Fruit fly (Drosophila melanogaster) whole organism, embryonic: ENCODE measurements around the gene Cbl.

Experiments
- Ada2b ChIP-seq: fragments of 200-800 bp; sonication (Bioruptor generic); IDR thresholded peaks from 2 replicates; pipeline ENCODE4 v1.3.6; 2022; ENCODE audit warnings: missing biosample characterization, missing genetic modification characterization
- Asciz ChIP-seq: fragments of 200-800 bp; sonication (Bioruptor generic); optimal IDR thresholded peaks from 2 replicates; lab custom pipeline; 2017; ENCODE audit warnings: missing biosample characterization, mild to moderate bottlenecking, missing genetic modification characterization, missing genetic modification reagents
- CG10267 ChIP-seq: fragments of 200-800 bp; sonication (Bioruptor generic); optimal IDR thresholded peaks from 2 replicates; lab custom pipeline; 2018; ENCODE audit warnings: missing biosample characterization, mild to moderate bottlenecking, missing genetic modification characterization, moderate library complexity
- CG10431 ChIP-seq: fragments of 200-800 bp; sonication (Bioruptor generic); optimal IDR thresholded peaks from 3 replicates; lab custom pipeline; 2018; ENCODE audit warnings: missing biosample characterization, mild to moderate bottlenecking, missing genetic modification characterization
- CG12659 ChIP-seq: fragments of 200-800 bp; sonication (Bioruptor generic); optimal IDR thresholded peaks from 3 replicates; lab custom pipeline; 2017; ENCODE audit warnings: mild to moderate bottlenecking, missing biosample characterization, missing genetic modification reagents, missing genetic modification characterization
- CG15269 ChIP-seq: fragments of 200-800 bp; sonication (Bioruptor generic); optimal IDR thresholded peaks from 2 replicates; lab custom pipeline; 2018; ENCODE audit warnings: missing biosample characterization, mild to moderate bottlenecking, missing genetic modification characterization, moderate library complexity
- CG15601 ChIP-seq: fragments of 200-800 bp; sonication (Bioruptor generic); optimal IDR thresholded peaks from 3 replicates; lab custom pipeline; 2019; ENCODE audit warnings: missing biosample characterization, mild to moderate bottlenecking, missing genetic modification characterization, moderate library complexity
- CG17328 ChIP-seq: fragments of 200-800 bp; sonication (Bioruptor generic); IDR thresholded peaks from 2 replicates; pipeline ENCODE4 v1.3.6; 2022; ENCODE audit warnings: missing biosample characterization, missing genetic modification characterization
- CG17361 ChIP-seq: fragments of 200-800 bp; sonication (Bioruptor generic); IDR thresholded peaks from 3 replicates; pipeline ENCODE4 v1.3.6; 2022; ENCODE audit warnings: missing biosample characterization, missing genetic modification characterization
- CG2199 ChIP-seq: fragments of 200-800 bp; sonication (Bioruptor generic); IDR thresholded peaks from 3 replicates; pipeline ENCODE4 v1.3.6; 2022; ENCODE audit warnings: missing biosample characterization, missing genetic modification characterization
- CG2712 ChIP-seq: fragments of 200-800 bp; optimal IDR thresholded peaks from 3 replicates; lab custom pipeline; 2019; ENCODE audit warnings: missing biosample characterization, mild to moderate bottlenecking, missing genetic modification characterization, moderate library complexity
- CG34422 ChIP-seq: fragments of 200-800 bp; sonication (Bioruptor generic); IDR thresholded peaks from 3 replicates; pipeline ENCODE4 v1.3.6; 2022; ENCODE audit warnings: missing biosample characterization, missing genetic modification characterization
- CG3995 ChIP-seq: fragments of 200-800 bp; sonication (Bioruptor generic); optimal IDR thresholded peaks from 3 replicates; lab custom pipeline; 2016; ENCODE audit warnings: missing biosample characterization, missing genetic modification characterization
- CG4820 ChIP-seq: fragments of 200-800 bp; sonication (Bioruptor generic); optimal IDR thresholded peaks from 3 replicates; lab custom pipeline; 2016; ENCODE audit warnings: missing biosample characterization, missing genetic modification characterization
- CG6689 ChIP-seq: fragments of 200-800 bp; sonication (Bioruptor generic); IDR thresholded peaks from 2 replicates; pipeline ENCODE4 v1.3.6; 2022; ENCODE audit warnings: missing biosample characterization, missing genetic modification characterization
- CG7271 ChIP-seq: fragments of 200-800 bp; sonication (Bioruptor generic); optimal IDR thresholded peaks from 2 replicates; lab custom pipeline; 2018; ENCODE audit warnings: missing biosample characterization, mild to moderate bottlenecking, missing genetic modification characterization, moderate library complexity
- CG7839 ChIP-seq: fragments of 200-800 bp; sonication (Bioruptor generic); optimal IDR thresholded peaks from 3 replicates; lab custom pipeline; 2018; ENCODE audit warnings: missing biosample characterization, mild to moderate bottlenecking, missing genetic modification characterization, moderate library complexity
- CG7987 ChIP-seq: fragments of 200-800 bp; sonication (Bioruptor generic); optimal IDR thresholded peaks from 2 replicates; lab custom pipeline; 2018; ENCODE audit warnings: missing biosample characterization, mild to moderate bottlenecking, missing genetic modification characterization, moderate library complexity
- CoRest ChIP-seq: fragments of 200-800 bp; sonication (Bioruptor generic); optimal IDR thresholded peaks from 3 replicates; lab custom pipeline; 2018; ENCODE audit warnings: missing biosample characterization, mild to moderate bottlenecking, missing genetic modification characterization, moderate library complexity
- Dek ChIP-seq: fragments of 200-800 bp; sonication (Bioruptor generic); optimal IDR thresholded peaks from 3 replicates; lab custom pipeline; 2019; ENCODE audit warnings: missing biosample characterization, mild to moderate bottlenecking, missing genetic modification characterization, moderate library complexity
- Drgx ChIP-seq: fragments of 200-800 bp; sonication (Bioruptor generic); IDR thresholded peaks from 2 replicates; pipeline ENCODE4 v1.3.6; 2022; ENCODE audit warnings: missing biosample characterization, missing genetic modification characterization
- Hmr ChIP-seq: fragments of 200-800 bp; sonication (Bioruptor generic); optimal IDR thresholded peaks from 3 replicates; lab custom pipeline; 2017; ENCODE audit warnings: mild to moderate bottlenecking, missing biosample characterization, missing genetic modification reagents, missing genetic modification characterization
- NC2β ChIP-seq: fragments of 200-800 bp; sonication (Bioruptor generic); optimal IDR thresholded peaks from 2 replicates; lab custom pipeline; 2016; ENCODE audit warnings: missing biosample characterization, missing genetic modification characterization
- Oaz ChIP-seq: fragments of 200-800 bp; sonication (Bioruptor generic); IDR thresholded peaks from 2 replicates; pipeline ENCODE4 v1.3.6; 2022; ENCODE audit warnings: missing biosample characterization, missing genetic modification characterization
- Ptx1 ChIP-seq: fragments of 200-800 bp; sonication (Bioruptor generic); IDR thresholded peaks from 2 replicates; pipeline ENCODE4 v1.3.6; 2022; ENCODE audit warnings: missing biosample characterization, missing genetic modification characterization
- Sry-δ ChIP-seq: fragments of 200-800 bp; sonication (Bioruptor generic); optimal IDR thresholded peaks from 2 replicates; lab custom pipeline; 2016; ENCODE audit warnings: missing biosample characterization, missing genetic modification characterization
- Taf1 ChIP-seq: fragments of 200-800 bp; sonication (Bioruptor generic); IDR thresholded peaks from 2 replicates; pipeline ENCODE4 v1.3.6; 2022; ENCODE audit warnings: missing biosample characterization, missing genetic modification characterization
- Xrp1 ChIP-seq: fragments of 200-800 bp; sonication (Bioruptor generic); IDR thresholded peaks from 2 replicates; pipeline ENCODE4 v1.3.6; 2022; ENCODE audit warnings: missing biosample characterization, missing genetic modification characterization
- al ChIP-seq: fragments of 200-800 bp; sonication (Bioruptor generic); IDR thresholded peaks from 2 replicates; pipeline ENCODE4 v1.3.6; 2022; ENCODE audit warnings: missing biosample characterization, missing genetic modification characterization
- bcd ChIP-seq: fragments of 200-800 bp; sonication (Bioruptor generic); optimal IDR thresholded peaks from 2 replicates; lab custom pipeline; 2017; ENCODE audit warnings: missing biosample characterization, mild to moderate bottlenecking, missing genetic modification characterization
- cato ChIP-seq: fragments of 200-800 bp; sonication (Bioruptor generic); optimal IDR thresholded peaks from 2 replicates; lab custom pipeline; 2016; ENCODE audit warnings: missing biosample characterization, missing genetic modification characterization, borderline replicate concordance
- dmrt11E ChIP-seq: fragments of 200-800 bp; sonication (Bioruptor generic); optimal IDR thresholded peaks from 3 replicates; lab custom pipeline; 2018; ENCODE audit warnings: missing biosample characterization, mild to moderate bottlenecking, missing genetic modification characterization, moderate library complexity
- en ChIP-seq: fragments of 200-800 bp; sonication (Bioruptor generic); optimal IDR thresholded peaks from 2 replicates; lab custom pipeline; 2016; ENCODE audit warnings: missing biosample characterization, missing genetic modification characterization
- gem ChIP-seq: fragments of 200-800 bp; sonication (Bioruptor generic); optimal IDR thresholded peaks from 2 replicates; lab custom pipeline; 2019; ENCODE audit warnings: missing biosample characterization, mild to moderate bottlenecking, missing genetic modification characterization, moderate library complexity
- lab ChIP-seq: fragments of 200-800 bp; sonication (Bioruptor generic); optimal IDR thresholded peaks from 3 replicates; lab custom pipeline; 2017; ENCODE audit warnings: missing biosample characterization, missing genetic modification characterization, mild to moderate bottlenecking, moderate library complexity, missing genetic modification reagents
- lola ChIP-seq, 3 experiments: fragments of >200 bp in 2 of 3; fragments of 200-800 bp in 1 of 3; sonication (Bioruptor generic) in 1 of 3; optimal IDR thresholded peaks; 2 replicates each; lab custom pipeline; 2017 to 2019; ENCODE audit warnings: missing biosample characterization in 3 of 3, missing genetic modification characterization in 3 of 3, mild to moderate bottlenecking in 1 of 3, moderate library complexity in 1 of 3
- nau ChIP-seq: fragments of 200-800 bp; sonication (Bioruptor generic); optimal IDR thresholded peaks from 3 replicates; lab custom pipeline; 2017; ENCODE audit warnings: missing biosample characterization, mild to moderate bottlenecking, missing genetic modification characterization, missing genetic modification reagents
- nom ChIP-seq: fragments of 200-800 bp; sonication (Bioruptor generic); optimal IDR thresholded peaks from 2 replicates; lab custom pipeline; 2017; ENCODE audit warnings: missing biosample characterization, missing genetic modification characterization, mild to moderate bottlenecking, moderate library complexity, missing genetic modification reagents
- onecut ChIP-seq: fragments of 200-800 bp; sonication (Bioruptor generic); IDR thresholded peaks from 2 replicates; pipeline ENCODE4 v1.3.6; 2022; ENCODE audit warnings: missing biosample characterization, missing genetic modification characterization
- org-1 ChIP-seq: fragments of 200-800 bp; sonication (Bioruptor generic); optimal IDR thresholded peaks from 2 replicates; lab custom pipeline; 2017; ENCODE audit warnings: missing biosample characterization, missing genetic modification characterization
- otp ChIP-seq: fragments of 200-800 bp; sonication (Bioruptor generic); IDR thresholded peaks from 3 replicates; pipeline ENCODE4, ENCODE4 v1.3.6; 2022; ENCODE audit warnings: missing biosample characterization, missing genetic modification characterization
- prd ChIP-seq, 3 experiments: fragments of >200 bp in 2 of 3; fragments of 200-800 bp in 1 of 3; sonication (Bioruptor generic) in 1 of 3; optimal IDR thresholded peaks in 2 of 3; IDR thresholded peaks in 1 of 3; 2 replicates in 2 of 3; 3 replicates in 1 of 3; pipeline versions ENCODE4 v1.3.6 to Lab custom; 2017 to 2022; ENCODE audit warnings: missing biosample characterization in 1 of 3, missing genetic modification characterization in 1 of 3
- row ChIP-seq: fragments of 200-800 bp; sonication (Bioruptor generic); IDR thresholded peaks from 3 replicates; pipeline ENCODE4 v1.3.6; 2022; ENCODE audit warnings: missing biosample characterization, missing genetic modification characterization
- scrt ChIP-seq: fragments of 200-800 bp; sonication (Bioruptor generic); optimal IDR thresholded peaks from 2 replicates; lab custom pipeline; 2018; ENCODE audit warnings: missing biosample characterization, mild to moderate bottlenecking, missing genetic modification characterization, moderate library complexity
- sens ChIP-seq: fragments of 200-800 bp; sonication (Bioruptor generic); peaks from one replicate; lab custom pipeline; 2016; ENCODE audit warnings: missing biosample characterization, missing genetic modification characterization
- seq ChIP-seq: fragments of 200-800 bp; sonication (Bioruptor generic); IDR thresholded peaks from 2 replicates; pipeline ENCODE4 v1.3.6; 2022; ENCODE audit warnings: missing biosample characterization, missing genetic modification characterization
- stc ChIP-seq: fragments of 200-800 bp; sonication (Bioruptor generic); IDR thresholded peaks from 2 replicates; pipeline ENCODE4 v1.3.6; 2022; ENCODE audit warnings: missing biosample characterization, missing genetic modification characterization
- tll ChIP-seq, 2 experiments: fragments of 200-800 bp in 1 of 2; fragments of >200 bp in 1 of 2; sonication (Bioruptor generic) in 1 of 2; optimal IDR thresholded peaks; 2 replicates each; lab custom pipeline; 2017 to 2019; ENCODE audit warnings: missing biosample characterization in 2 of 2, missing genetic modification characterization in 2 of 2, mild to moderate bottlenecking in 1 of 2, moderate library complexity in 1 of 2
- trh ChIP-seq: fragments of 200-800 bp; sonication (Bioruptor generic); optimal IDR thresholded peaks from 2 replicates; lab custom pipeline; 2016; ENCODE audit warnings: missing biosample characterization, missing genetic modification characterization

The Cbl gene

dm6 chr3L:8445027-8445426 is 20.3 kb downstream of the Cbl start (continued):
- TF ChIP-seq CG7839 (tag; lab: Kevin White, UChicago) (peak; percentile 44), cato (GFP tag; lab: Kevin White, UChicago) (no peak), stc (peak; percentile 39; the same call in 1 of the 2 replicates), Dek (no peak), Ptx1 (GFP tag; lab: Robert Waterston, UW) (peak; percentile 54), bcd (no peak), prd (optimal IDR thresholded peaks at IDR 0.05; lab: Kevin White, UChicago) (no peak), prd (GFP tag; IDR thresholded peaks at IDR 0.05; lab: Robert Waterston, UW) (peak; percentile 57; the same call in 1 of the 3 replicates), CG34422 (GFP tag; lab: Robert Waterston, UW) (0 out of 3 replicates have a peak, but pooled peaks have one; percentile 50), Drgx (GFP tag; lab: Robert Waterston, UW) (peak; percentile 33; the same call in 1 of the 2 replicates), CG15269 (tag; lab: Kevin White, UChicago) (peak; percentile 18), otp (0 out of 3 replicates have a peak, but pooled peaks have one; percentile 8), sens (peak; percentile 53), scrt (GFP tag; lab: Kevin White, UChicago) (no peak), lola (GFP tag; optimal IDR thresholded peaks at IDR 0.05; lab: Kevin White, UChicago) (peak in 1 of 3 experiments; percentile 13), tll (GFP tag; optimal IDR thresholded peaks at IDR 0.05; lab: Kevin White, UChicago) (peak in 1 of 2 experiments; percentile 55), nom (GFP tag; lab: Kevin White, UChicago) (peak; percentile 33), NC2β (GFP tag; lab: Kevin White, UChicago) (no peak), gem (tag; lab: Kevin White, UChicago) (peak; percentile 53), onecut (GFP tag; lab: Robert Waterston, UW) (peak; percentile 46; the same call in 1 of the 2 replicates), Xrp1 (peak; percentile 69; the same call in 1 of the 2 replicates), Ada2b (GFP tag; lab: Robert Waterston, UW) (0 out of 2 replicates have a peak, but pooled peaks have one; percentile 28), CG17328 (GFP tag; lab: Robert Waterston, UW) (peak; percentile 63), seq (GFP tag; lab: Robert Waterston, UW) (0 out of 2 replicates have a peak, but pooled peaks have one; percentile 33), dmrt11E (tag; lab: Kevin White, UChicago) (peak; percentile 29), nau (GFP tag; lab: Kevin White, UChicago) (peak; percentile 15), trh (GFP tag; lab: Kevin White, UChicago) (no peak), Hmr (peak; percentile 8), CG15601 (no peak), CG7271 (tag; lab: Kevin White, UChicago) (peak; percentile 83), CoRest (tag; lab: Kevin White, UChicago) (peak; percentile 20), CG3995 (no peak), CG12659 (peak; percentile 32), CG10431 (GFP tag; lab: Kevin White, UChicago) (no peak), org-1 (GFP tag; lab: Kevin White, UChicago) (no peak), Oaz (GFP tag; lab: Robert Waterston, UW) (no peak), CG2199 (GFP tag; lab: Robert Waterston, UW) (peak; percentile 58; the same call in 1 of the 3 replicates), CG2712 (tag; lab: Kevin White, UChicago) (peak; percentile 82), al (GFP tag; lab: Robert Waterston, UW) (0 out of 2 replicates have a peak, but pooled peaks have one; percentile 8), lab (GFP tag; lab: Kevin White, UChicago) (peak; percentile 68), Taf1 (GFP tag; lab: Robert Waterston, UW) (no peak), CG17361 (GFP tag; lab: Robert Waterston, UW) (peak; percentile 78), CG6689 (peak; percentile 63), Sry-δ (GFP tag; lab: Kevin White, UChicago) (no peak), en (GFP tag; lab: Kevin White, UChicago) (no peak), CG4820 (GFP tag; lab: Kevin White, UChicago) (peak; percentile 43), CG10267 (tag; lab: Kevin White, UChicago) (peak; percentile 33), Asciz (GFP tag; lab: Kevin White, UChicago) (peak; percentile 15), CG7987 (GFP tag; lab: Kevin White, UChicago) (no peak), row (peak; percentile 66)
